Worm (Caenorhabditis elegans) whole organism, L1 larva: ENCODE measurements around the gene sra-6.

Experiments used
- dpl-1 ChIP-seq, 3 experiments: fragments of 150-350 bp in 2 of 3; sonication (generic microtip) in 1 of 3; optimal IDR thresholded peaks; 2 replicates each; lab custom pipeline; 2014 to 2017; ENCODE audit warnings: missing biosample characterization in 3 of 3, missing genetic modification characterization in 3 of 3, missing genetic modification reagents in 3 of 3
- egl-27 ChIP-seq, 2 experiments: fragments of 150-350 bp in 1 of 2; sonication (generic microtip); optimal IDR thresholded peaks; 3 replicates each; lab custom pipeline; 2017 to 2018; ENCODE audit warnings: missing biosample characterization in 2 of 2, missing genetic modification characterization in 2 of 2, missing genetic modification reagents in 2 of 2
- elt-2 ChIP-seq: sonication (generic microtip); optimal IDR thresholded peaks from 2 replicates; lab custom pipeline; 2016; ENCODE audit warnings: missing genetic modification characterization, mild to moderate bottlenecking, inconsistent platforms, missing compliant biosample characterization, missing genetic modification reagents
- nhr-11 ChIP-seq: fragments of 150-350 bp; optimal IDR thresholded peaks from 2 replicates; lab custom pipeline; 2014; ENCODE audit warnings: missing biosample characterization, missing genetic modification characterization
- nhr-237 ChIP-seq: fragments of 150-350 bp; optimal IDR thresholded peaks from 2 replicates; lab custom pipeline; 2014; ENCODE audit warnings: missing biosample characterization, missing genetic modification characterization
- nhr-28 ChIP-seq: fragments of 150-350 bp; optimal IDR thresholded peaks from 2 replicates; lab custom pipeline; 2014; ENCODE audit warnings: missing biosample characterization, missing genetic modification characterization
- nhr-77 ChIP-seq: fragments of 150-350 bp; optimal IDR thresholded peaks from 2 replicates; lab custom pipeline; 2014; ENCODE audit warnings: missing biosample characterization, missing genetic modification characterization
- nhr-90 ChIP-seq: sonication (generic microtip); optimal IDR thresholded peaks from 2 replicates; lab custom pipeline; 2016; ENCODE audit warnings: mild to moderate bottlenecking, missing genetic modification characterization, missing compliant biosample characterization; ENCODE audit not compliant: poor library complexity
- pag-3 ChIP-seq: sonication (generic microtip); optimal IDR thresholded peaks from 2 replicates; lab custom pipeline; 2017; ENCODE audit warnings: missing genetic modification characterization, mild to moderate bottlenecking, missing compliant biosample characterization, antibody characterized with exemption, borderline replicate concordance; ENCODE audit not compliant: insufficient read depth
- skn-1 ChIP-seq: fragments of 150-350 bp; optimal IDR thresholded peaks from 2 replicates; lab custom pipeline; 2014; ENCODE audit warnings: missing biosample characterization, missing genetic modification characterization
- sptf-1 ChIP-seq: fragments of 150-350 bp; optimal IDR thresholded peaks from 2 replicates; lab custom pipeline; 2014; ENCODE audit warnings: missing biosample characterization, missing genetic modification characterization
- tlp-1 ChIP-seq: fragments of 150-350 bp; optimal IDR thresholded peaks from 2 replicates; lab custom pipeline; 2014; ENCODE audit warnings: missing biosample characterization, missing genetic modification characterization
- unc-62 ChIP-seq: fragments of 150-350 bp; optimal IDR thresholded peaks from 2 replicates; lab custom pipeline; 2014; ENCODE audit warnings: missing biosample characterization, missing genetic modification reagents, missing genetic modification characterization
- ztf-11 ChIP-seq, 2 experiments: sonication (generic microtip); optimal IDR thresholded peaks; 2 replicates each; lab custom pipeline; 2016 to 2017; ENCODE audit warnings: missing genetic modification characterization in 2 of 2, missing biosample characterization in 1 of 2, missing compliant biosample characterization in 1 of 2

ce11 chrII:9522986-9523385, 27.6 kb downstream of the sra-6 start, which contains the start of gene AH6.17:
- TF ChIP-seq nhr-90 (no peak), pag-3 (tag; lab: Kevin White, UChicago) (no peak), nhr-77 (no peak), nhr-28 (tag; lab: Kevin White, UChicago) (no peak), nhr-11 (tag; lab: Kevin White, UChicago) (no peak), egl-27 (tag; optimal IDR thresholded peaks at IDR 0.05; lab: Kevin White, UChicago) (no peak), ztf-11 (tag; optimal IDR thresholded peaks at IDR 0.05; lab: Kevin White, UChicago) (no peak), nhr-237 (no peak), skn-1 (no peak), tlp-1 (tag; lab: Kevin White, UChicago) (no peak), sptf-1 (tag; lab: Kevin White, UChicago) (no peak), unc-62 (GFP tag; lab: Kevin White, UChicago) (no peak), dpl-1 (GFP tag; optimal IDR thresholded peaks at IDR 0.05; lab: Kevin White, UChicago) (no peak), elt-2 (tag; lab: Kevin White, UChicago) (no peak)
